Worm (Caenorhabditis elegans) whole organism, early embryonic: Measurements from ENCODE around the gene F09C6.12.

ENCODE experiments used
- B0310.2 ChIP-seq: sonication (generic microtip); optimal IDR thresholded peaks from 2 replicates; lab custom pipeline; 2016; ENCODE audit warnings: mild to moderate bottlenecking, missing genetic modification characterization, missing compliant biosample characterization
- F13C5.2 ChIP-seq: sonication (generic microtip); optimal IDR thresholded peaks from 2 replicates; lab custom pipeline; 2017; ENCODE audit warnings: mild to moderate bottlenecking, missing genetic modification characterization, inconsistent platforms, missing compliant biosample characterization
- aly-1 ChIP-seq: sonication (generic microtip); optimal IDR thresholded peaks from 2 replicates; lab custom pipeline; 2016; ENCODE audit warnings: missing genetic modification characterization, missing compliant biosample characterization
- ama-1 ChIP-seq: fragments of 150-350 bp; optimal IDR thresholded peaks from 2 replicates; lab custom pipeline; 2014
- ceh-13 ChIP-seq: fragments of 200-800 bp; sonication (Bioruptor generic); optimal IDR thresholded peaks from 2 replicates; lab custom pipeline; 2018; ENCODE audit warnings: mild to moderate bottlenecking, missing genetic modification characterization, missing compliant biosample characterization
- ceh-36 ChIP-seq: sonication (generic microtip); optimal IDR thresholded peaks from 2 replicates; lab custom pipeline; 2016; ENCODE audit warnings: missing genetic modification characterization, inconsistent platforms, missing compliant biosample characterization
- ets-7 ChIP-seq: sonication (generic microtip); optimal IDR thresholded peaks from 2 replicates; lab custom pipeline; 2016; ENCODE audit warnings: missing genotype, missing genetic modification characterization, missing compliant biosample characterization
- flt-1 ChIP-seq: fragments of 200-800 bp; sonication (Bioruptor generic); IDR thresholded peaks from 2 replicates; pipeline ENCODE4 v1.3.6; 2022; ENCODE audit warnings: missing genetic modification characterization, missing compliant biosample characterization
- hmbx-1 ChIP-seq: sonication (generic microtip); optimal IDR thresholded peaks from 2 replicates; lab custom pipeline; 2016; ENCODE audit warnings: mild to moderate bottlenecking, missing genetic modification characterization, missing compliant biosample characterization
- hmg-4 ChIP-seq: fragments of 200-800 bp; sonication (Bioruptor generic); optimal IDR thresholded peaks from 2 replicates; lab custom pipeline; 2018; ENCODE audit warnings: mild to moderate bottlenecking, missing genetic modification characterization, missing compliant biosample characterization
- hnd-1 ChIP-seq: sonication (generic microtip); optimal IDR thresholded peaks from 2 replicates; lab custom pipeline; 2016; ENCODE audit warnings: missing genetic modification characterization, missing compliant biosample characterization
- pes-1 ChIP-seq: fragments of 200-800 bp; sonication (Bioruptor generic); IDR thresholded peaks from 2 replicates; pipeline ENCODE4 v1.3.6; 2022; ENCODE audit warnings: missing genetic modification reagents, missing genetic modification characterization, missing compliant biosample characterization
- scrt-1 ChIP-seq: fragments of 200-800 bp; sonication (Bioruptor generic); IDR thresholded peaks from 2 replicates; pipeline ENCODE4 v1.3.6; 2022; ENCODE audit warnings: missing genetic modification characterization, missing compliant biosample characterization
- sea-1 ChIP-seq: fragments of 200-800 bp; sonication (Bioruptor generic); conservative IDR thresholded peaks from 2 replicates; pipeline ENCODE4 v1.3.6; 2022; ENCODE audit warnings: missing genetic modification characterization, missing compliant biosample characterization
- tbx-11 ChIP-seq: fragments of 200-800 bp; sonication (Bioruptor generic); IDR thresholded peaks from 2 replicates; pipeline ENCODE4 v1.3.6; 2022; ENCODE audit warnings: missing genetic modification characterization, missing compliant biosample characterization
- tbx-37 ChIP-seq: fragments of 200-800 bp; sonication (Bioruptor generic); conservative IDR thresholded peaks from 2 replicates; pipeline ENCODE4 v1.3.6; 2022; ENCODE audit warnings: missing genetic modification reagents, missing genetic modification characterization, missing compliant biosample characterization
- tra-4 ChIP-seq: sonication (generic microtip); optimal IDR thresholded peaks from 2 replicates; lab custom pipeline; 2017; ENCODE audit warnings: missing genetic modification characterization, missing compliant biosample characterization

The F09C6.12 gene

DNA sequence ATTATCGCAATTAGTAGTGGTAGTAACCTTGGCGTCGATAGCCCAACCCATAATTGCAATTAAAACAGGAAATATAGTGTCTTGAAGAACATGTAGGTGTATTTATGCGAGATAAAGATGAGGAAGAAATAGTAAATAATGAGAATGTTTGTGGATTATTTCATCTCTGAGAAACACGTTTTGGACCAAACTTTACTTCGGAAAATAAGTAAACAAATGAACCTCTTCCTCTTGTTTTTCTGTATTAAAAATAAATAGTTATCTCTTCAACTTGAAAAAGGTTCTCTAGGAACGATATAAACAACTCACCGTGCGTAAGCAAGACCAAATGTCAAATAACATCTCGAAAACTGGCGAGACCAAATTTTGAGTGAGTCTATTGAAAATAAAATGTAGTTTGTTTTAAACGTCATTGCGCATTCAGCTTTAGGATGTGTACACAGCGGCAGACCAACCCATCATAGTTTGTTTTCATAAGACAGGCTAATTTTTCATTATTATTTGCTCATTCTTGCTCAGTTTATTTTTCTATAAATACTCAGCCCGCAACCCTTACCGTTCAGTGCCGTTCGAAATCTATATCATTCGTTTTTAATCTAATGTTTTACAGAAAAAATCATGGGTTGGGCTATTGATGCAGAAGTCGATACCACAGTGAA is at the start of gene F09C6.12, which contains the start of gene F09C6.11:
F09C6.12 (plus strand) TSS at position 609 of the 659 bp plus-strand sequence.
F09C6.11 (minus strand) TSS at position 51 of the 659 bp plus-strand sequence.
- no peak for TF ChIP-seq hmbx-1 (tag; lab: Kevin White, UChicago)

DNA sequence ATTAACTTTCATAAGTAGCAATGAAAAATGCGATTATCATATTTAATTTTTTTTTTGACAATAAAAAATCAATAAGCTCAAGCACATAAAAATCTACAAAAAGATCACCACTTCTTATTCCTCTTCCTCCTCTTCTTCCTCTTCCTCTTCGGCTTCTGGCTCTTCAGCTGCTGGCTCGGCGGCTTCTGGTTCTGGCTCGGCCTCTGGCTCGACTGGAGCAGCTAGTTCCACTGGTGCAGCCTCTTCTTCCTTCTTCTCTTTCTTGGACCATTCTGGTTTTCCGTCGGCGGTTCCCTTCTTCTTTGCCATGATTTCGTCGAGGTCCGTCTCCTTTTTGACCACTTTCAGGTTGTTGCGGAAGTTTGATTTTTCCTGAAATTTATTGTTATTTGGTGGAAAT is 49.0 kb upstream of the F09C6.12 start:
- TF ChIP-seq aly-1 (no peak), tbx-37 (no peak), tbx-11 (GFP tag; lab: Robert Waterston, UW) (no peak), scrt-1 (GFP tag; lab: Robert Waterston, UW) (no peak), ceh-13 (GFP tag; lab: Kevin White, UChicago) (no peak), hmbx-1 (tag; lab: Kevin White, UChicago) (no peak), hnd-1 (tag; lab: Kevin White, UChicago) (no peak)

DNA sequence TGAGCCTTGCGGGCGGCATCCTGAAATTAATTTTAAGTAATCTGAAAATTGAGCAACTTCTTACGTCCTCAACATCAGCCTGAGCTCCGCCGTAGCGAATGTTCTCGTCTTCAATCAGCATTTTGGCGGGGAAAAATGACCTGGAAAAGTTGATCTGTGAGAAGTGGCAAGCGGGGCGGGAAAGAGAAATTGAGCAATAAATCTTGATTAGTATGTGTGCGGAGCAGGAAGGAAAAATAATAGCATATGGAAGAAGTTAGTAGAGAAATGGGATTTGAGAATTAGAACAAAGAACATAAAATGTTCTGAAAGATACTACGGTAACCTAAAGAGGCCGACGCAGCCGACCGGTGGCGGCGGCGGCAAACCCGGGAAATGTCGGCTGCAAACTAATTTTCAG is 47.7 kb upstream of the F09C6.12 start, which contains the start of gene tni-3:
tni-3 (minus strand) TSS at position 140 of the 400 bp plus-strand sequence.
- no peak for TF ChIP-seq tbx-37
- no peak for TF ChIP-seq sea-1 (GFP tag; lab: Robert Waterston, UW)

DNA sequence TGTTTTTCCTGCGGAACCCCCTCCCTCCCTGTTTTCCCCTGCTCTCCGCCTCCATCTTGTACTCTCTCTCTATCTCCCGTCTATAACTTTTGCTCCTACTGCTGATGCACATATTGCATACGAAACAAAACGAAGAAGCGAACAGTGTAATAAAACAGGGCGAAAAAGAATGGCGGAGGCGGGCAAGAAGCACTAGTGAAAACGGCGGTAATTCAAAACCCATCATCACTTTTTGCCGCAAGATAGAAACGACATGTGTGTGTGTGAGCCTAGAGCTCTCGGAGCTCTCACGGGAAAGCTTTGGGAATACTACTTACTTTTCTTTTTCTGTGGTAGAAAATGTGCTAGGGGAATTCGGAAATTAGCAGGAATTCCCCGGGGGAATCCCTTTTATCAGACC is 46.6 kb upstream of the F09C6.12 start:
- no peak for TF ChIP-seq hmg-4 (GFP tag; lab: Kevin White, UChicago)

- TF ChIP-seq ceh-36 (tag; lab: Kevin White, UChicago): no peak
- TF ChIP-seq ceh-13 (GFP tag; lab: Kevin White, UChicago): no peak
- TF ChIP-seq pes-1 (GFP tag; lab: Robert Waterston, UW): no peak
- TF ChIP-seq hmg-4 (GFP tag; lab: Kevin White, UChicago): no peak
- no peak for TF ChIP-seq tbx-11 (GFP tag; lab: Robert Waterston, UW)
- TF ChIP-seq hmbx-1 (tag; lab: Kevin White, UChicago): no peak
- no peak for TF ChIP-seq ama-1 (lab: Kevin White, UChicago)
- TF ChIP-seq flt-1 (GFP tag; lab: Robert Waterston, UW): no peak
- TF ChIP-seq F13C5.2: no peak
- no peak for TF ChIP-seq tra-4
- TF ChIP-seq ets-7 (tag; lab: Kevin White, UChicago): no peak
- TF ChIP-seq sea-1 (GFP tag; lab: Robert Waterston, UW): no peak
These were observed 44.2 kb upstream of the F09C6.12 start for ce11 chrV:16838435-16838834.

DNA sequence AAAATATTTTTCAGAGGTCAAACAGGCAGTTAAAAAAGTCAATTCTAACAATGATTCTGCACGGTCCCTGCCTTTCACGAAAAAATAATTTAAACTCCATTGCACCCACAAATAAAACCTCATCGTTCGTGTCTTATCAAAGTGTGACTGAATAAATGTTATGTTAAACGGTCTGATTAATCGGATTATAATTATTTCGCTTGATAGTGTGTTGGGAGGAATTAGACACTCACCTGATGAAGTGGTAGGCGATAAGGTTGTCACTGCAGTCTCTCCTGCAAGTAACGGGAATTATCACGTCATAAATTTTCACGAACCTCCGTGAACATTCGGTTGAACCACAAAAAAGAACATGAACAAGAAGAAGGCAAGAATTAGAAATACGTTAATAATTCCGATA is 42.4 kb upstream of the F09C6.12 start:
- TF ChIP-seq tbx-37: no peak

DNA sequence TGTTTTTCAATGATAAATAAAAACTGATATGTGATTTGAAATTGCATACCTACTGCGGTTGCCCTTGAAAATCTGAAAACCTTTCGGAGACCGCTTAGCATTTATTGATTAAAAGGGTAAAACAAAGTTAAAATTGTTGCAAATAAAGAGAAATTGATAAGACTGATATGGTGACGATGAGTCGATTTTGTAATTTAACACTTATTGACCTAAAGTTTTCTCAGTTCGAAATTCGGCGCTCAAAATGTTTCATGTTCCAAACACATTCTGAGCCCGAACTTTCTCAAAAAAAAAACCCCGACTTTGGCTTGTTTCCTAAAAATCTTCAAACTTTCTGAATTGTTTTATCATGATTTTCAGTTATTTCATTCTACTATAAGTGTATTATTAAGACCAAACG is 41.7 kb upstream of the F09C6.12 start, which contains the start of gene clec-40:
clec-40 (minus strand) TSS at position 101 of the 400 bp plus-strand sequence.
- TF ChIP-seq ceh-13 (GFP tag; lab: Kevin White, UChicago): no peak
- TF ChIP-seq pes-1 (GFP tag; lab: Robert Waterston, UW): no peak
- TF ChIP-seq ama-1 (lab: Kevin White, UChicago): no peak
- no peak for TF ChIP-seq hmg-4 (GFP tag; lab: Kevin White, UChicago)
- TF ChIP-seq hmbx-1 (tag; lab: Kevin White, UChicago): no peak
- no peak for TF ChIP-seq flt-1 (GFP tag; lab: Robert Waterston, UW)
- no peak for TF ChIP-seq scrt-1 (GFP tag; lab: Robert Waterston, UW)
- no peak for TF ChIP-seq hnd-1 (tag; lab: Kevin White, UChicago)
- no peak for TF ChIP-seq tra-4
- no peak for TF ChIP-seq F13C5.2
- TF ChIP-seq B0310.2 (tag; lab: Kevin White, UChicago): no peak
- no peak for TF ChIP-seq aly-1

DNA sequence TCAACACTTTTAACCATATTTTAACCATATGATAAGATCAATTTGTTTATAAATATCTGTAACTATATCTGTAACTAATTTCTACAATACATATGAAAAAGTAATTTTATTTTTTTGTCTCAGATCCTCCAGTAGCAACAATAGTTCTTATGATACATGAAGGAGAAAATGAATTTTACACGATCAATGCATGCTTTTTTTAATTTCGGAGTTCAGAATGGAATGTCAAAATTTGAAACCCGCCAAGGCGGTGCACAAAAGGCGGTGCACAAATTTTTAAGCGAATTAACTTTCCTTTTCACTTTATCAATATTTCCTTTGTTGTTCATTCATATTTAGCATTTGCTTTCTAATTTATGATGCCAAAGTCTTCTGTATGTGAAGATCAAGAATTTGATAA is 39.7 kb upstream of the F09C6.12 start, which contains the start of gene clec-25:
clec-25 (plus strand) TSS at position 301 of the 400 bp plus-strand sequence.
- no peak for TF ChIP-seq ama-1 (lab: Kevin White, UChicago)
- TF ChIP-seq aly-1: no peak
- no peak for TF ChIP-seq tra-4
- no peak for TF ChIP-seq hmbx-1 (tag; lab: Kevin White, UChicago)
- TF ChIP-seq scrt-1 (GFP tag; lab: Robert Waterston, UW): no peak
- TF ChIP-seq ceh-13 (GFP tag; lab: Kevin White, UChicago): no peak
- TF ChIP-seq B0310.2 (tag; lab: Kevin White, UChicago): no peak
- no peak for TF ChIP-seq pes-1 (GFP tag; lab: Robert Waterston, UW)
- TF ChIP-seq ets-7 (tag; lab: Kevin White, UChicago): no peak
- no peak for TF ChIP-seq ceh-36 (tag; lab: Kevin White, UChicago)
- no peak for TF ChIP-seq hmg-4 (GFP tag; lab: Kevin White, UChicago)
- TF ChIP-seq tbx-37: no peak
- no peak for TF ChIP-seq tbx-11 (GFP tag; lab: Robert Waterston, UW)
- TF ChIP-seq hnd-1 (tag; lab: Kevin White, UChicago): no peak
- no peak for TF ChIP-seq flt-1 (GFP tag; lab: Robert Waterston, UW)
- TF ChIP-seq sea-1 (GFP tag; lab: Robert Waterston, UW): no peak
- TF ChIP-seq F13C5.2: no peak

DNA sequence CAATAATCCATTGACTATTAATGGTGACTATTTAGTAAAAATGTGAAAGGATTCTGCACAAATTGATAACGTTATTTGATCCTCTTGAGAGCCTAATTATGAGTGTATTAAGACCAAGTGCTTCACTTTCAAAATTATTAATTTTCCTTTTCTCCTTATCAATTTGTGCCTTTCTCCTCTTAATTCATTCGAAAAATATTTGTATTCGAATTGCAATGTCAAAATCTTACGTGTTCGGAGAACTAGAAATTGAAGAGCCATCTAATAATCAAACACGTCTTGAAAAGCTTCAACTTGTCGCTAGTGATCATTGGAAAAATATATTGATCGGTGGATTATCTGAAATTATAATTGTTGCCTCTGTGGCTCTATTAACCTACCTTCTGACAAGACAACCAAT is 34.2 kb upstream of the F09C6.12 start, which contains the start of the genes clec-36 and clec-26:
clec-36 (minus strand) TSS at position 101 of the 400 bp plus-strand sequence.
clec-26 (plus strand) TSS at position 114 of the 400 bp plus-strand sequence.
- no peak for TF ChIP-seq hmg-4 (GFP tag; lab: Kevin White, UChicago)
- no peak for TF ChIP-seq tra-4
